Fruit fly (Drosophila melanogaster): ENCODE measurements around the gene CG5421.

CG5421 gene

DNA sequence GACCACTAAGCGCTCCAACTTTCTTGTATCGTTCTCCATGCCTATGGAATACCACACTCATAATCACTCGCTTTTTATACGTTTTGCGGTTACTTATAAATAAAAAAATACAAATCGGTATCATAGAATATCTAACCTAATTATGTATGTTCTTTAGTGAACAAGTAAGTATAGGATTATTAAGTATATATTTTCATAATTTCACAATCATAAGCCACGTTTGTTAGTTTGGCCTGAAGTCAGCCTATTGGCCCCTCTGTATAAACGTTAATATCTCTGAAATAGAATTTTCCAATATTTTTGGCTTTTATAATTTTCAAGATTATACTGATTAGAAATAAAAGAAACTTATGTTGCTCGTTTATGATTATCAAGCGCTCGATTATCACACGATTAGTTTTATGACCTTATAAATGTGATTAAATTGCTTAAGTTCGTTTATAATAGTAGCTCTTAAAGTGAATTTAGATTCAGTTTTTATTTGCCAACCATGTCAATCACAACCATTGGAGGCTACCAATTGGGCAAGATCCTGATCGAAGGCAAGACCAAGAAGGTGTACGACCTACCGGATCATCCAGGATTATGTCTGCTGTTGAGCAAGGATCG lies 5.4 kb upstream of the CG5421 start, which contains the start of gene CG5418:
Gene CG5418, minus strand, starts transcription at position 51 of the 609 bp plus-strand sequence.
- TF ChIP-seq CG8478 (optimal IDR thresholded peaks at IDR 0.05) (no peak), usp (GFP tag; optimal IDR thresholded peaks at IDR 0.05) (no peak), pan (optimal IDR thresholded peaks at IDR 0.05) (no peak), Dll (optimal IDR thresholded peaks at IDR 0.05) (no peak), EcR (GFP tag; optimal IDR thresholded peaks at IDR 0.05) (no peak), psq (optimal IDR thresholded peaks at IDR 0.05) (no peak)

DNA sequence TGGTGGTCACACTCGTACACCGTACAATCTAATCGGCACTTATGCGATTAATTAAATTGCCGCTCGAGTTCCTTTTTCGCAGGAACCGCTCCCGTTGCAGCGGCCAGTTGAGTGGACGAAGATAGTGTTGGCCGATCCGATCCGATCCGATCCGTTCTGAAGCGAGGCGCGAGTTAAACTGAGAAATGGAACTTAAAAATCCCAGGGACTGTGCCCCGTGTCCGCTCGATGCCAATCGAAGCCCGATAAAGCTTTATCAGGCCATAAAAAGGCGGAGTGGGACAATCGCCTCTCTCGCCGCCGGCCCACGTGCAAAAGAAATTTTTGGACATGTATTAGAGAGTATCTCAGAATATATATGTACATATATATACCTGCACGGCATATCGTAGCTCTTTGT lies 2.2 kb downstream of the CG5421 start, which contains the start of gene Oatp33Ea:
Gene Oatp33Ea, minus strand, starts transcription at position 182 of the 400 bp plus-strand sequence.
- no peak for TF ChIP-seq CG8478 (optimal IDR thresholded peaks at IDR 0.05)
- TF ChIP-seq psq (optimal IDR thresholded peaks at IDR 0.05), result no peak
- no peak for TF ChIP-seq usp (GFP tag; optimal IDR thresholded peaks at IDR 0.05)
- no peak for TF ChIP-seq pan (optimal IDR thresholded peaks at IDR 0.05)
- no peak for TF ChIP-seq Dll (optimal IDR thresholded peaks at IDR 0.05)
- TF ChIP-seq EcR (GFP tag; optimal IDR thresholded peaks at IDR 0.05), result no peak

DNA sequence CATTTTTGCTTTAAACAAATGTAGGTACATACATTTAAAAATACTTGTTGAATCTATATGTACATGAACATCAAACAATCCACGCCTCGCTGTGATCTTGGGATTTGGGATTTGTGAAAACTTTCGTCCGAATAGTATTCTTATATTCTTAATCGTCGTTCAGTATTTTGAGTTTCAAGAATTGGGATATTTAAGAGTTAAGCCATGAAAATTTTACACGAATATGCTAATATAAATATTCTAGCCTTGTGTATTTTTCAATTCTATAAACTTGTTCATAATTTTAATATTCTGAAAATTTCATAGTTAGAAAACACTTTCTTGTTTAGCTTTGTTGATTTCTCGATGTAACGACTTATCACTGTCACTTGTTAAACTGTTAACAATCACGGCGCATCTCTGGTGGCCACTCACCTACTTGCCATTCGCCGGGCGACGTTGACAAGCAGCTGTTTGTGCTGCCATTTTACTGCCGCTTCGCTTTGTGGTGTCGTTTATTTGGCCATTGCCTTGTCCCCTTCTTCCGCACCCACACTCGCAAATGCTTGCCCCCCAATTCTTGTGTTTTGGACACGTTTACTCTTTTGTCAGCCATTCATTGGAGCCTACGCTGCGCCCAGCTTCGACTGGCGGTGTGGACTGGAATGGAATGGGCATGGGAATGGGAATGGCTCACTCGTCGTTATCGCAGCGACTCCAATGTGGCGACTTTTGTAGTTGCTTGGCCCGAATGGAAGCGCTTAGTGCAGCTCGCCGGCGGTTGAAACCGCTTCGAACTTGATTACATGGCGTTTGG lies 11.8 kb downstream of the CG5421 start:
- TF ChIP-seq psq (optimal IDR thresholded peaks at IDR 0.05) (no peak), EcR (GFP tag; optimal IDR thresholded peaks at IDR 0.05) (no peak), CG8478 (optimal IDR thresholded peaks at IDR 0.05) (no peak), usp (GFP tag; optimal IDR thresholded peaks at IDR 0.05) (no peak), Dll (optimal IDR thresholded peaks at IDR 0.05) (no peak), pan (optimal IDR thresholded peaks at IDR 0.05) (no peak)

DNA sequence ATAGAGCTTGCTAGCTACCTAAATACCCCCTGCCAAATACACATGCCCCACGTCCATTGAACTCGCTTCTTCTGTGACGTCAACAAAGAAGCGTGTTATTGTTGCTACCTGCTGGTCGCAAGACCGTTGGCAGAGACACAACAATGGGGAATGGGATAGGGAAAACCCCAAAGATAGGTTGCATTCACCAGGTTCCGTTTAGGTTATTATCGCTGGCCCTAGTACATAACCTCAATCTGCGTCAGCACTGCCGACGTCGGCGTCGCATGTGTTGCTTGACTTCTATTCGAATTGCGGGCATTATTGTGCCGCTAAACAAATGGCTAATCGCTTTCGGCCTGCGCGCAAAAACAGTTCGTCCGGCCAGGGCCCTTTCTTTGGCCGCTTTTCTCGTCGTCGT lies 12.5 kb downstream of the CG5421 start:
- TF ChIP-seq Dll (optimal IDR thresholded peaks at IDR 0.05), result no peak

DNA sequence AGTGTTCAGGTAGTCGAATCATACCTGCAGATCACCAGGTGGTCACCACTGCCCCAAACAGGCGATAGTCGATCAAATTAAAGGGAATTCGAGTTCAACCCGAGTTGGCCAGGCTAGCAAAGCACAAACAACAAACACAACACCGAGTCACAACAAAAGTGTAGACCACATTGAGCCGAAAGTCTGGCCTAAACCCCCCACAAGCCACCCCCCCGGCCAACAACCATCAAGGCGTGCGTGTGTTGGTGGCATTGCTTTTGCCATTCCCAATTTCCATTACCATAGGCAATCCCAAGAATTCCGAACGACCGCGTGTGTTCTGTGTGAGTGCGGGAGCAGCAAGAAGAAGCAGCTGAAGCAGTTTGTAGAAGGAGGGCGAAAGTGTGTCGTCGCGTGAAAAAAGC lies 13.4 kb downstream of the CG5421 start, which contains the start of gene SC35:
Gene SC35, minus strand, starts transcription at position 131 of the 404 bp plus-strand sequence.
- TF ChIP-seq pan (optimal IDR thresholded peaks at IDR 0.05) (no peak), CG8478 (optimal IDR thresholded peaks at IDR 0.05) (no peak), psq (optimal IDR thresholded peaks at IDR 0.05) (no peak), EcR (GFP tag; optimal IDR thresholded peaks at IDR 0.05) (no peak), Dll (optimal IDR thresholded peaks at IDR 0.05) (no peak), usp (GFP tag; optimal IDR thresholded peaks at IDR 0.05) (no peak)

DNA sequence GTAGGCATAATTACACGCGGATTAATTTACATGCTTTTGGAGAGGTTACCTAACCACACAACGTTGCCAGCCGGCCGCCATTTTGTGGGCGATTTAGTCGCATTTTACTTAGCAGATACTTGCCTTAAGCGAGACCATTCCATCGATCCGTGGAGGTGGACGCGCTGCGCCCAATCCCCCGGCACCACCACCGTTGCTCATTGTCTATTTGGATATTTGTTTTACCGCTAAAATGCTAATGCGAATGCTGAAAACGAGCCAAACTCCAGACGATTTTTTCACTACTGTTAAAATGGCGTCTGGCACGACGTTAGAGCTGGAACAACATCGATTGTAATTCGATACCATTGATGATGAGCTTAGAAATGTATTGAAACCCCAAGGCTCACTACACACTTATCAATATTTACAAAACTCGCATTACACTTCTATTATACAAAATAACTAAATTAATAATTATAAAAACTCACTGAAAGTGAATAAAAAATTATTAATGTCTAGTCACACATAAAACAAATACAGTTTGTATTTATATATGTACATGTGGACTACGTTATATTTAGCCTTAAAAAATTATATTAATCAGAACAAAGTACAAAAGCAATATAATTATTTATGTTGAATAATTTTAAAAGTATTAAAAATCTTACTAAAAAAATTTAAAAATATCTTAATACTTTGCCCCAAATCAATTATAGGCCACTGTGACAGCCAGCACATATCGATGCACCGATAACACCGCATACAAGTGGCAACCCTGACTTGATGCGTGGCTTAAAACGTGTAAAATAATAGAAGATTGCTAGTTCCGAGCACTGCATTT lies 14.0 kb downstream of the CG5421 start, which contains the start of gene eRF3:
Gene eRF3, plus strand, starts transcription at position 741 of the 823 bp plus-strand sequence.
- TF ChIP-seq psq (optimal IDR thresholded peaks at IDR 0.05), result no peak
- TF ChIP-seq usp (GFP tag; optimal IDR thresholded peaks at IDR 0.05), result no peak
- TF ChIP-seq pan (optimal IDR thresholded peaks at IDR 0.05), result no peak
- TF ChIP-seq EcR (GFP tag; optimal IDR thresholded peaks at IDR 0.05), result no peak

DNA sequence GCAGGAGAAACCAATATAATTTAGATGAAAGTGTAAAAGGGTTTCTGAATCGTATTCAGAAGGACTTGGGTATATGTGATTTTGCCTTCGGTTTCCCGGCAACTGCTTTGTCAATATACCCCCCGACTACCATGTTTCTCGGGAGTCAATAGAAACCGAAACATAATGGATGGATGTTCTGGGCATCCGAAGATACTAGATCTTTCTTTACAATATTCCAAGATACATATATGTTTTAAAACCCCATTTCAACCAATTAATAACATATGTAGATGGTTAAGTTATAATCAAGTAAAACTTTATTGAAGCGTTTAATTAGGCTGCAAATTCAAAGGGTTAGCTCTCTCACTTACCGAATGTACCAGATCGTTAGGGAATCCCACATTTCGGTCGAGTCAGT lies 17.1 kb downstream of the CG5421 start, which contains the start of gene CG5435:
Gene CG5435, minus strand, starts transcription at position 101 of the 400 bp plus-strand sequence.
- TF ChIP-seq psq (optimal IDR thresholded peaks at IDR 0.05) (no peak), CG8478 (optimal IDR thresholded peaks at IDR 0.05) (no peak), Dll (optimal IDR thresholded peaks at IDR 0.05) (no peak), EcR (GFP tag; optimal IDR thresholded peaks at IDR 0.05) (no peak), pan (optimal IDR thresholded peaks at IDR 0.05) (no peak), usp (GFP tag; optimal IDR thresholded peaks at IDR 0.05) (no peak)

DNA sequence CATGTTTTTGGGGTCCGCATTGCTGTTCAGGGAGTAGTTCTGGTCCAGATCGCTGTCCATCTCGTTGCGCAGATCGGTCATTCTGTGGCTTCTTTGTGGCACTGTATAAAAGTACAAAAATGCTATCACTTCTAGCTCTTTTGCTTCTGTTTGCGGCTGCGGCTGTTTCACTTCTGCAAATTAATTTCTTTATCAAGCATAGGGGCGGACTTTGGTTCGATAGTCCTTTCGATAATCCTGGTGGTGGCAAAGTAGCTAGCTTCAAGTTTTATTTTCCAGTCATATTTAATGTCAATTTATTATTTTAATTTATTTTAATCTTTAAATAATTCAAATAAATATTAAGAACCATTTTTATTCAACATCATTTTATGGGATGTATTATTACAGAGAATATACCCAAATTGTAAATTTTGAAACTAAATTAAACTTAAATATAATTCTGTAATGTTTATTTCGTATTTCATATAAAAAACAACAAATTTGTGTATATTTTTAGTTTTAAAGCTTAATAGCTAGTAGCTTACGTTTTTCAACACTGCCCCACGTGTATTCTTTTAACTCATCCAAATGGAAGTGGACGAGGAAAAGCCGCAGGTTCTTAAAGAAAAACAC lies 20.3 kb downstream of the CG5421 start, which contains the start of the genes CG5446 and Trm1:
Gene CG5446, minus strand, starts transcription at position 223 of the 615 bp plus-strand sequence.
Gene Trm1, plus strand, starts transcription at position 542 of the 615 bp plus-strand sequence.
- TF ChIP-seq EcR (GFP tag; optimal IDR thresholded peaks at IDR 0.05) (no peak), pan (optimal IDR thresholded peaks at IDR 0.05) (no peak), CG8478 (optimal IDR thresholded peaks at IDR 0.05) (no peak), Dll (optimal IDR thresholded peaks at IDR 0.05) (no peak), usp (GFP tag; optimal IDR thresholded peaks at IDR 0.05) (no peak), psq (optimal IDR thresholded peaks at IDR 0.05) (no peak)

DNA sequence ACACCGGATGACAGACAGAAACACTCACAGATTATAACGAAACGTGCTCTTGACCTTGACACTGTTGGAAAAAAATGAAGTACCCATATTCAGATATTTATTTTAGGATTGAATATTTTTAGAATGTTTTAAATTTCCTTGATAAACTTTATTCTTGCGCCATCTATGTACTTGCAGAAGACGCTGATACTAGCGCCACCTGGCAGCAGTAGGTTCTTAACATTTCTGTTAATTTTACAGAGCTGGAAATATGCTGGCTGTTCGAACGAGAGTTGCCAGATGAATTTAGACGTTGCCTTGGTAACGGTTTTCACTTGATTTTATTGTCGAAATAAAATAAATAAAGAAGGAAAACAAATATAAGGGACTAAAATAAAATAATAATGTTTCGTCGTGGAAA lies 23.4 kb downstream of the CG5421 start, which contains the start of gene Fam92:
Gene Fam92, plus strand, starts transcription at position 350 of the 400 bp plus-strand sequence.
- TF ChIP-seq psq (optimal IDR thresholded peaks at IDR 0.05) (no peak), usp (GFP tag; optimal IDR thresholded peaks at IDR 0.05) (no peak), Dll (optimal IDR thresholded peaks at IDR 0.05) (no peak), EcR (GFP tag; optimal IDR thresholded peaks at IDR 0.05) (no peak), CG8478 (optimal IDR thresholded peaks at IDR 0.05) (no peak), pan (optimal IDR thresholded peaks at IDR 0.05) (no peak)

DNA sequence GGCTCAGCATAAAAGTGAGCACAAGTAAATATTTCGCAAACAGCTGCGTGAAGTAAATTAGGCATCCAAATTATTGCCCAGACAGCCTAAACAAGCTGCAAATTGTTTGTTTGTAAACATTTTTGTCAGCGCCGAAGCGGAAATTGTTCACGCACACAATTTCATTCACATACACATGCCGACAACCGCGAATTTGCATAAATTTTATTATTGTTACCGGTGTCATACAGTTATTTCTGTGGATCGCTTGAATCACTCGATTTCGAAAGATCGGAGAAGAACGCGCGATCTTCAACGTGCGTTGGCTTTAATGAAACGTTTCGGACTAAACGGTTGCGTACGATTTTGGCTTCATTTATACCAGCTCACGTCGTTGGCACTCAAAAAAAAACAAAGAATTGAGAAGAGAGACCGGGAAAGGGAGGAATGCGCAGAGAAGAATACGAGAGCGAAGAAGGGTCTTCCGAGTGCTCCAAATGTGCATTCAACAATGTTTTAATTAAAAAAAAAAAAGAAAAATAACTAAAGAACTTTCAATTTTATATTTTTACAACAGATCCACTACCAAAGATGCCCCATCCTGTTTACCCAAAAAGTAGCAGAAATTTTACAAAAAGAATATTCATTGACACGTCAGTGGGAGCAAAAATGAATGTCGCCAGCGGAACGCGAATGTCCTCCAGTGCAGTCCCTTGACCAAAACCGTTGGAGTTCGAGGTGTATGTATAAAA lies 24.7 kb downstream of the CG5421 start, which contains the start of gene vir-1:
Gene vir-1, minus strand, starts transcription at position 334 of the 731 bp plus-strand sequence.
- TF ChIP-seq psq (optimal IDR thresholded peaks at IDR 0.05) (no peak), CG8478 (optimal IDR thresholded peaks at IDR 0.05) (no peak), pan (optimal IDR thresholded peaks at IDR 0.05) (no peak), usp (GFP tag; optimal IDR thresholded peaks at IDR 0.05) (no peak), EcR (GFP tag; optimal IDR thresholded peaks at IDR 0.05) (no peak), Dll (optimal IDR thresholded peaks at IDR 0.05) (no peak)
